Worm (Caenorhabditis elegans) whole organism, late embryonic: ENCODE data around the gene gcc-1.

Source experiments
- C38D4.7 ChIP-seq: fragments of 200-800 bp; sonication (Bioruptor generic); optimal IDR thresholded peaks from 2 replicates; lab custom pipeline; 2018; ENCODE audit warnings: mild to moderate bottlenecking, missing genetic modification characterization, moderate library complexity, missing compliant biosample characterization
- F13H6.1 ChIP-seq: sonication (generic microtip); optimal IDR thresholded peaks from 2 replicates; lab custom pipeline; 2016; ENCODE audit warnings: missing genetic modification characterization, missing compliant biosample characterization
- K09A11.1 ChIP-seq: sonication (generic microtip); optimal IDR thresholded peaks from 2 replicates; lab custom pipeline; 2017; ENCODE audit warnings: antibody characterized with exemption, mild to moderate bottlenecking, missing genetic modification characterization, missing compliant biosample characterization; ENCODE audit not compliant: insufficient read depth
- Y22D7AL.16 ChIP-seq: sonication (generic microtip); optimal IDR thresholded peaks from 2 replicates; lab custom pipeline; 2016; ENCODE audit warnings: missing genetic modification characterization, missing compliant biosample characterization
- ama-1 ChIP-seq: fragments of 150-350 bp; optimal IDR thresholded peaks from 2 replicates; lab custom pipeline; 2014
- ceh-14 ChIP-seq: sonication (generic microtip); optimal IDR thresholded peaks from 2 replicates; lab custom pipeline; 2016; ENCODE audit warnings: missing genotype, missing genetic modification characterization, missing compliant biosample characterization
- ceh-22 ChIP-seq: sonication (generic microtip); optimal IDR thresholded peaks from 2 replicates; lab custom pipeline; 2017; ENCODE audit warnings: missing biosample characterization, missing genetic modification characterization
- ceh-24 ChIP-seq: sonication (generic microtip); optimal IDR thresholded peaks from 2 replicates; lab custom pipeline; 2016; ENCODE audit warnings: mild to moderate bottlenecking, missing genetic modification characterization, missing compliant biosample characterization
- ceh-30 ChIP-seq: fragments of 150-350 bp; optimal IDR thresholded peaks from 2 replicates; lab custom pipeline; 2014; ENCODE audit warnings: missing biosample characterization, missing genetic modification characterization
- ceh-31 ChIP-seq: sonication (generic microtip); optimal IDR thresholded peaks from 2 replicates; lab custom pipeline; 2016; ENCODE audit warnings: missing genetic modification characterization, missing compliant biosample characterization
- ceh-34 ChIP-seq: sonication (generic microtip); optimal IDR thresholded peaks from 2 replicates; lab custom pipeline; 2016; ENCODE audit warnings: mild to moderate bottlenecking, missing genetic modification characterization, missing compliant biosample characterization
- ceh-48 ChIP-seq: sonication (generic microtip); optimal IDR thresholded peaks from 2 replicates; lab custom pipeline; 2016; ENCODE audit warnings: missing genetic modification characterization, inconsistent platforms, missing compliant biosample characterization
- ceh-6 ChIP-seq: fragments of 200-800 bp; sonication (Bioruptor generic); optimal IDR thresholded peaks from 2 replicates; lab custom pipeline; 2018; ENCODE audit warnings: mild to moderate bottlenecking, missing genetic modification characterization, missing compliant biosample characterization
- ceh-9 ChIP-seq: sonication (generic microtip); optimal IDR thresholded peaks from 2 replicates; lab custom pipeline; 2016; ENCODE audit warnings: mild to moderate bottlenecking, missing genetic modification characterization, inconsistent platforms, missing compliant biosample characterization
- dve-1 ChIP-seq: sonication (generic microtip); optimal IDR thresholded peaks from 2 replicates; lab custom pipeline; 2017; ENCODE audit warnings: antibody characterized with exemption, mild to moderate bottlenecking, missing genetic modification characterization, missing compliant biosample characterization
- elt-4 ChIP-seq: sonication (generic microtip); optimal IDR thresholded peaks from 2 replicates; lab custom pipeline; 2016; ENCODE audit warnings: missing genetic modification characterization, missing compliant biosample characterization
- ets-4 ChIP-seq: sonication (generic microtip); optimal IDR thresholded peaks from 2 replicates; lab custom pipeline; 2016; ENCODE audit warnings: missing genetic modification characterization, missing compliant biosample characterization
- eyg-1 ChIP-seq: sonication (generic microtip); optimal IDR thresholded peaks from 2 replicates; lab custom pipeline; 2016; ENCODE audit warnings: missing genotype, missing genetic modification characterization, missing compliant biosample characterization
- fax-1 ChIP-seq: sonication (generic microtip); optimal IDR thresholded peaks from 2 replicates; lab custom pipeline; 2016; ENCODE audit warnings: missing genotype, missing genetic modification characterization, missing compliant biosample characterization
- fkh-10 ChIP-seq: fragments of 150-350 bp; optimal IDR thresholded peaks from 2 replicates; lab custom pipeline; 2014; ENCODE audit warnings: missing biosample characterization, missing genetic modification reagents, missing genetic modification characterization
- hlh-13 ChIP-seq: fragments of 200-800 bp; sonication (Bioruptor generic); optimal IDR thresholded peaks from 2 replicates; lab custom pipeline; 2018; ENCODE audit warnings: mild to moderate bottlenecking, missing genetic modification characterization, missing compliant biosample characterization
- hlh-15 ChIP-seq: sonication (generic microtip); optimal IDR thresholded peaks from 2 replicates; lab custom pipeline; 2016; ENCODE audit warnings: missing genetic modification characterization, missing compliant biosample characterization
- hlh-8 ChIP-seq: sonication (generic microtip); optimal IDR thresholded peaks from 2 replicates; lab custom pipeline; 2016; ENCODE audit warnings: missing genotype, missing genetic modification characterization, missing compliant biosample characterization
- lim-6 ChIP-seq: sonication (generic microtip); optimal IDR thresholded peaks from 2 replicates; lab custom pipeline; 2016; ENCODE audit warnings: missing genetic modification characterization, missing compliant biosample characterization
- madf-2 ChIP-seq: sonication (generic microtip); optimal IDR thresholded peaks from 2 replicates; lab custom pipeline; 2017; ENCODE audit warnings: missing genetic modification characterization, missing compliant biosample characterization
- mec-3 ChIP-seq: sonication (generic microtip); optimal IDR thresholded peaks from 2 replicates; lab custom pipeline; 2016; ENCODE audit warnings: borderline replicate concordance, missing genetic modification characterization, missing compliant biosample characterization
- nfya-1 ChIP-seq: sonication (generic microtip); optimal IDR thresholded peaks from 2 replicates; lab custom pipeline; 2017; ENCODE audit warnings: missing genetic modification characterization, mild to moderate bottlenecking, missing compliant biosample characterization, antibody characterized with exemption, moderate library complexity
- nhr-232 ChIP-seq: sonication (generic microtip); optimal IDR thresholded peaks from 2 replicates; lab custom pipeline; 2016; ENCODE audit warnings: missing genetic modification characterization, missing compliant biosample characterization
- odd-2 ChIP-seq: sonication (generic microtip); optimal IDR thresholded peaks from 2 replicates; lab custom pipeline; 2017; ENCODE audit warnings: antibody characterized with exemption, mild to moderate bottlenecking, missing genetic modification characterization, missing compliant biosample characterization
- pat-9 ChIP-seq: fragments of 200-800 bp; sonication (Bioruptor generic); optimal IDR thresholded peaks from 2 replicates; lab custom pipeline; 2018; ENCODE audit warnings: mild to moderate bottlenecking, missing genetic modification characterization, moderate library complexity, missing compliant biosample characterization
- pha-2 ChIP-seq: sonication (generic microtip); optimal IDR thresholded peaks from 2 replicates; lab custom pipeline; 2017; ENCODE audit warnings: mild to moderate bottlenecking, missing genetic modification characterization, missing compliant biosample characterization
- pha-4 ChIP-seq: fragments of 150-350 bp; optimal IDR thresholded peaks from 2 replicates; lab custom pipeline; 2018; ENCODE audit warnings: missing biosample characterization, missing genetic modification reagents, missing genetic modification characterization
- ref-2 ChIP-seq: sonication (generic microtip); optimal IDR thresholded peaks from 2 replicates; lab custom pipeline; 2016; ENCODE audit warnings: missing genetic modification characterization, missing compliant biosample characterization
- sdc-2 ChIP-seq: sonication (generic microtip); optimal IDR thresholded peaks from 2 replicates; lab custom pipeline; 2016; ENCODE audit warnings: missing genotype, missing genetic modification characterization, missing compliant biosample characterization
- sox-2 ChIP-seq: fragments of 200-800 bp; sonication (Bioruptor generic); IDR thresholded peaks from 2 replicates; pipeline ENCODE4 v1.3.6; 2022; ENCODE audit warnings: missing genetic modification reagents, missing genetic modification characterization, missing compliant biosample characterization
- sox-4 ChIP-seq: sonication (generic microtip); optimal IDR thresholded peaks from 2 replicates; lab custom pipeline; 2017; ENCODE audit warnings: mild to moderate bottlenecking, missing genetic modification characterization, inconsistent platforms, missing compliant biosample characterization
- syd-9 ChIP-seq: sonication (generic microtip); optimal IDR thresholded peaks from 2 replicates; lab custom pipeline; 2016; ENCODE audit warnings: mild to moderate bottlenecking, missing genetic modification characterization, moderate library complexity, missing compliant biosample characterization
- tbx-2 ChIP-seq: sonication (generic microtip); optimal IDR thresholded peaks from 2 replicates; lab custom pipeline; 2016; ENCODE audit warnings: missing genetic modification characterization, missing compliant biosample characterization
- tbx-7 ChIP-seq: sonication (generic microtip); optimal IDR thresholded peaks from 2 replicates; lab custom pipeline; 2016; ENCODE audit warnings: missing genotype, missing genetic modification characterization, missing compliant biosample characterization
- unc-3 ChIP-seq, 2 experiments: fragments of 200-800 bp in 1 of 2; sonication (Bioruptor generic) in 1 of 2; sonication (generic microtip) in 1 of 2; conservative IDR thresholded peaks in 1 of 2; optimal IDR thresholded peaks in 1 of 2; 2 replicates each; pipeline versions ENCODE4 v1.3.6 to Lab custom; 2016 to 2022; ENCODE audit warnings: missing compliant biosample characterization in 2 of 2, missing genetic modification characterization in 2 of 2, missing genetic modification reagents in 1 of 2
- unc-42 ChIP-seq: sonication (generic microtip); optimal IDR thresholded peaks from 2 replicates; lab custom pipeline; 2016; ENCODE audit warnings: missing genotype, missing genetic modification characterization, missing compliant biosample characterization
- unc-55 ChIP-seq: sonication (generic microtip); optimal IDR thresholded peaks from 2 replicates; lab custom pipeline; 2017; ENCODE audit warnings: missing biosample characterization, missing genetic modification reagents, missing genetic modification characterization
- unc-86 ChIP-seq: sonication (generic microtip); optimal IDR thresholded peaks from 2 replicates; lab custom pipeline; 2016; ENCODE audit warnings: missing genetic modification characterization, missing compliant biosample characterization
- zip-5 ChIP-seq: sonication (generic microtip); optimal IDR thresholded peaks from 2 replicates; lab custom pipeline; 2016; ENCODE audit warnings: missing genetic modification characterization, missing compliant biosample characterization
- ztf-16 ChIP-seq: sonication (generic microtip); optimal IDR thresholded peaks from 2 replicates; lab custom pipeline; 2017; ENCODE audit warnings: missing genetic modification characterization, missing compliant biosample characterization

The gcc-1 gene

ce11 chrX:3126233-3126632, 33.5 kb upstream of the gcc-1 start:
- peak; percentile 33 for TF ChIP-seq ceh-14 (tag; lab: Kevin White, UChicago)
- peak; percentile 70 for TF ChIP-seq ceh-48 (tag; lab: Kevin White, UChicago)
- TF ChIP-seq sox-2 (GFP tag; lab: Robert Waterston, UW), result no peak
- TF ChIP-seq tbx-2 (tag; lab: Kevin White, UChicago), result peak; percentile 6
- TF ChIP-seq pat-9 (tag; lab: Kevin White, UChicago), result no peak
- TF ChIP-seq ref-2 (tag; lab: Kevin White, UChicago), result no peak
- peak; percentile 87 for TF ChIP-seq unc-42 (tag; lab: Kevin White, UChicago)
- TF ChIP-seq nfya-1 (tag; lab: Kevin White, UChicago), result peak; percentile 19
- no peak for TF ChIP-seq unc-3 (GFP tag; conservative IDR thresholded peaks at IDR 0.05; lab: Robert Waterston, UW)
- TF ChIP-seq unc-3 (tag; optimal IDR thresholded peaks at IDR 0.05; lab: Kevin White, UChicago), result peak; percentile 20
- TF ChIP-seq ceh-31 (tag; lab: Kevin White, UChicago), result peak; percentile 61

ce11 chrX:3126979-3127378, 32.8 kb upstream of the gcc-1 start, which contains the start of gene spc-1:
Gene spc-1, minus strand, starts transcription at chrX:3127079.
- TF ChIP-seq pha-2 (tag; lab: Kevin White, UChicago) (no peak), C38D4.7 (GFP tag; lab: Kevin White, UChicago) (no peak), ceh-22 (tag; lab: Kevin White, UChicago) (no peak), ceh-9 (tag; lab: Kevin White, UChicago) (no peak), syd-9 (no peak), fkh-10 (GFP tag; lab: Kevin White, UChicago) (no peak), lim-6 (tag; lab: Kevin White, UChicago) (no peak), ceh-6 (GFP tag; lab: Kevin White, UChicago) (no peak)

DNA sequence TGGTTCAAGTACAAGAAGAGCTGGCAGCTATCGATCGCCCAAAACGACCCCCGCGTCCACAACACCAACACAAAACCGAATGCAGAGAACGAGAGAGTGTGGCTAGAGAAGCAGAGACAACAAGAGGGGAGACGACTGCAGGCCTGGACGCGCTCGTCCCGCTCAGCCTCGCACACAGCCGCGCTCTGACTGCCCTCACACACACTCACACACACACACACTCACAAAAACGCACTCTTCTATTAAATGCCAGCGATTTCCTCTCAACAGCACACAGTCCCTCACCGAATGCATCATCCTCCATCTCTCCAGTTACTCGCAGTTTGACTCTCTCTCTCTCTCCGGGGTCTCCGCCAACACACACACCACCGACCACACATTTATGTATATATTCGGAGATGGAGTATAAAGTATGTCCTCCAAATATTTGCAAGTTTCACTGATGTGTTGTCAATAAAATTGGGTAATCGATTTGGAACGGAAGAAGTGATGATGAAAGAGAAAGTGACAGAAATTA, 32.1 kb upstream of the gcc-1 start:
- TF ChIP-seq ets-4 (tag; lab: Kevin White, UChicago), result peak; percentile 57
- peak; percentile 16 for TF ChIP-seq nhr-232 (tag; lab: Kevin White, UChicago)
- TF ChIP-seq eyg-1 (tag; lab: Kevin White, UChicago), result peak; percentile 59
- no peak for TF ChIP-seq hlh-15 (tag; lab: Kevin White, UChicago)
- TF ChIP-seq hlh-13 (GFP tag; lab: Kevin White, UChicago), result no peak
- TF ChIP-seq F13H6.1 (tag; lab: Kevin White, UChicago), result peak; percentile 76
- no peak for TF ChIP-seq elt-4 (tag; lab: Kevin White, UChicago)
- no peak for TF ChIP-seq ceh-9 (tag; lab: Kevin White, UChicago)
- peak; percentile 74 for TF ChIP-seq sox-4 (tag; lab: Kevin White, UChicago)
- TF ChIP-seq ztf-16 (tag; lab: Kevin White, UChicago), result peak; percentile 33
- TF ChIP-seq sdc-2 (tag; lab: Kevin White, UChicago), result peak; percentile 88
- TF ChIP-seq odd-2 (tag; lab: Kevin White, UChicago), result no peak
- no peak; the same call in 1 of the 2 replicates for TF ChIP-seq unc-3 (GFP tag; conservative IDR thresholded peaks at IDR 0.05; lab: Robert Waterston, UW)
- peak; percentile 43 for TF ChIP-seq unc-3 (tag; optimal IDR thresholded peaks at IDR 0.05; lab: Kevin White, UChicago)
- peak; percentile 65 for TF ChIP-seq lim-6 (tag; lab: Kevin White, UChicago)
- no peak for TF ChIP-seq ceh-30
- TF ChIP-seq ceh-14 (tag; lab: Kevin White, UChicago), result peak; percentile 75
- peak; percentile 92 for TF ChIP-seq ref-2 (tag; lab: Kevin White, UChicago)
- peak; percentile 54 for TF ChIP-seq fkh-10 (GFP tag; lab: Kevin White, UChicago)
- no peak for TF ChIP-seq zip-5 (tag; lab: Kevin White, UChicago)
- peak; percentile 19 for TF ChIP-seq pha-2 (tag; lab: Kevin White, UChicago)
- TF ChIP-seq ceh-24, result no peak
- TF ChIP-seq sox-2 (GFP tag; lab: Robert Waterston, UW), result peak; percentile 16; the same call in 1 of the 2 replicates
- peak; percentile 95 for TF ChIP-seq unc-55 (GFP tag; lab: Kevin White, UChicago)
- TF ChIP-seq tbx-7 (tag; lab: Kevin White, UChicago), result peak; percentile 46
- peak; percentile 88 for TF ChIP-seq syd-9
- TF ChIP-seq unc-86 (tag; lab: Kevin White, UChicago), result peak; percentile 52
- peak; percentile 31 for TF ChIP-seq madf-2
- peak; percentile 96 for TF ChIP-seq tbx-2 (tag; lab: Kevin White, UChicago)
- TF ChIP-seq ceh-48 (tag; lab: Kevin White, UChicago), result peak; percentile 65
- peak; percentile 97 for TF ChIP-seq ceh-34
- peak; percentile 43 for TF ChIP-seq fax-1 (tag; lab: Kevin White, UChicago)
- peak; percentile 99 for TF ChIP-seq ceh-31 (tag; lab: Kevin White, UChicago)
- TF ChIP-seq ama-1, result peak; percentile 33
- TF ChIP-seq pha-4, result no peak
- peak; percentile 44 for TF ChIP-seq K09A11.1 (tag; lab: Kevin White, UChicago)
- peak; percentile 42 for TF ChIP-seq Y22D7AL.16 (tag; lab: Kevin White, UChicago)
- TF ChIP-seq hlh-8 (tag; lab: Kevin White, UChicago), result peak; percentile 56
- TF ChIP-seq C38D4.7 (GFP tag; lab: Kevin White, UChicago), result no peak
- TF ChIP-seq mec-3, result no peak
- TF ChIP-seq dve-1 (tag; lab: Kevin White, UChicago), result peak; percentile 30
